Fruit fly (Drosophila melanogaster) whole organism, embryonic: Measurements from ENCODE around the gene Ypel.

Experiments used
- BtbVII ChIP-seq: fragments of 200-800 bp; sonication (Bioruptor generic); optimal IDR thresholded peaks from 3 replicates; lab custom pipeline; 2017; ENCODE audit warnings: missing biosample characterization, mild to moderate bottlenecking, missing genetic modification characterization
- CG15073 ChIP-seq: fragments of 200-800 bp; sonication (Bioruptor generic); optimal IDR thresholded peaks from 2 replicates; lab custom pipeline; 2016; ENCODE audit warnings: missing biosample characterization, missing genetic modification characterization
- CG16863 ChIP-seq: fragments of 200-800 bp; sonication (Bioruptor generic); optimal IDR thresholded peaks from 3 replicates; lab custom pipeline; 2016; ENCODE audit warnings: missing biosample characterization, missing genetic modification characterization
- CG5245 ChIP-seq: fragments of 200-800 bp; sonication (Bioruptor generic); optimal IDR thresholded peaks from 3 replicates; lab custom pipeline; 2016; ENCODE audit warnings: missing biosample characterization, missing genetic modification characterization
- Hr39 ChIP-seq: fragments of >200 bp; optimal IDR thresholded peaks from 2 replicates; lab custom pipeline; 2017
- br ChIP-seq: fragments of >200 bp; optimal IDR thresholded peaks from 2 replicates; lab custom pipeline; 2017
- fru ChIP-seq: fragments of >200 bp; optimal IDR thresholded peaks from 2 replicates; lab custom pipeline; 2017
- kah ChIP-seq: fragments of 200-800 bp; sonication (Bioruptor generic); optimal IDR thresholded peaks from 2 replicates; lab custom pipeline; 2018; ENCODE audit warnings: missing biosample characterization, mild to moderate bottlenecking, missing genetic modification characterization
- kay ChIP-seq: fragments of 200-800 bp; sonication (Bioruptor generic); optimal IDR thresholded peaks from 2 replicates; lab custom pipeline; 2016; ENCODE audit warnings: missing biosample characterization, missing genetic modification characterization
- knrl ChIP-seq: fragments of 200-800 bp; sonication (Bioruptor generic); IDR thresholded peaks from 3 replicates; pipeline ENCODE4 v1.3.6; 2022; ENCODE audit warnings: missing biosample characterization, missing genetic modification characterization; ENCODE audit not compliant: partially characterized antibody
- lilli ChIP-seq: fragments of 200-800 bp; sonication (Bioruptor generic); optimal IDR thresholded peaks from 3 replicates; lab custom pipeline; 2016; ENCODE audit warnings: missing biosample characterization, missing genetic modification characterization

DNA sequence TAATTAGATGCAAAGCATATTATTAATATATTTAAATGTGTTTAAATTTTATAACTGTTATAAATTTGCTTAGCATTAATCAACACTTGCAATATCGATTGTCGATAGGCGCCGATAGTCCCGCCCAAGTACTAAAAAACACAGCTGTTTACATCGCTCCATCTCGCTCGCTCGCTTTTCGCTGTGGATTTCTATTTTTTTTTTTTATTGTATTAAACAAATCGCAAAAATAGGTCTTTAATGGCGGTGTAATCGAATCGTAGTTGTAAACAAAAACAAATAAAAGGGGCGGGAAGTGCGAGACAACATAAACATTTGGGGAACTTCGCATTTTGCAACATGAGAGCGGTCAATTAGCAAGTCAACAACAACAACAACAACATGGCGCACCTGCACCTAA lies 7.8 kb upstream of the Ypel start, which contains the start of gene CG34408:
- TF ChIP-seq Hr39 (lab: Kevin White, UChicago) (no peak), lilli (GFP tag; lab: Kevin White, UChicago) (no peak), fru (lab: Kevin White, UChicago) (no peak), kay (GFP tag; lab: Kevin White, UChicago) (no peak), knrl (no peak), CG15073 (GFP tag; lab: Kevin White, UChicago) (no peak), kah (no peak), CG16863 (GFP tag; lab: Kevin White, UChicago) (no peak), CG5245 (no peak), br (lab: Kevin White, UChicago) (no peak), BtbVII (GFP tag; lab: Kevin White, UChicago) (no peak)
